Worm (Caenorhabditis elegans) whole organism, young adult: ENCODE data around the gene Y105C5B.8.

Source experiments
- F37B4.10 ChIP-seq: fragments of 200-800 bp; sonication (Bioruptor generic); IDR thresholded peaks from 2 replicates; pipeline ENCODE4 v1.3.6; 2022; ENCODE audit warnings: missing genetic modification characterization, missing compliant biosample characterization
- F57C9.4 ChIP-seq: sonication (generic microtip); optimal IDR thresholded peaks from 2 replicates; lab custom pipeline; 2017; ENCODE audit warnings: mild to moderate bottlenecking, missing genetic modification characterization, missing compliant biosample characterization
- Y53F4B.3 ChIP-seq: fragments of 200-800 bp; sonication (Bioruptor generic); IDR thresholded peaks from 2 replicates; pipeline ENCODE4 v1.3.6; 2022; ENCODE audit warnings: missing genetic modification reagents, missing genetic modification characterization, missing compliant biosample characterization
- Y95B8A.8 ChIP-seq: fragments of 200-800 bp; sonication (Bioruptor generic); IDR thresholded peaks from 2 replicates; pipeline ENCODE4 v1.3.6; 2022; ENCODE audit warnings: missing genetic modification reagents, missing genetic modification characterization, missing compliant biosample characterization
- attf-6 ChIP-seq: fragments of 200-800 bp; sonication (Bioruptor generic); IDR thresholded peaks from 2 replicates; pipeline ENCODE4 v1.3.6; 2022; ENCODE audit warnings: missing genetic modification reagents, missing genetic modification characterization, missing compliant biosample characterization
- cebp-1 ChIP-seq, 2 experiments: fragments of 200-800 bp in 1 of 2; sonication (Bioruptor generic) in 1 of 2; sonication (generic microtip) in 1 of 2; IDR thresholded peaks in 1 of 2; optimal IDR thresholded peaks in 1 of 2; 2 replicates each; pipeline versions ENCODE4 v1.3.6 to Lab custom; 2017 to 2022; ENCODE audit warnings: missing compliant biosample characterization in 2 of 2, missing genetic modification characterization in 2 of 2, mild to moderate bottlenecking in 1 of 2, missing genetic modification reagents in 1 of 2, moderate library complexity in 1 of 2
- dox-1 ChIP-seq: fragments of 200-800 bp; sonication (Bioruptor generic); IDR thresholded peaks from 2 replicates; pipeline ENCODE4 v1.3.6; 2022; ENCODE audit warnings: missing genetic modification reagents, missing genetic modification characterization, missing compliant biosample characterization
- hlh-12 ChIP-seq: sonication (generic microtip); optimal IDR thresholded peaks from 2 replicates; lab custom pipeline; 2016; ENCODE audit warnings: missing genetic modification characterization, missing compliant biosample characterization
- nhr-80 ChIP-seq: sonication (generic microtip); optimal IDR thresholded peaks from 2 replicates; lab custom pipeline; 2016; ENCODE audit warnings: missing genetic modification characterization, missing compliant biosample characterization
- rpc-1 ChIP-seq, 2 experiments: fragments of 150-350 bp in 1 of 2; sonication (generic microtip) in 1 of 2; optimal IDR thresholded peaks; 2 replicates each; lab custom pipeline; 2014 to 2018; ENCODE audit warnings: missing biosample characterization in 1 of 2, missing genetic modification characterization in 1 of 2, missing genetic modification reagents in 1 of 2, missing genotype in 1 of 2
- sdz-38 ChIP-seq: sonication (generic microtip); optimal IDR thresholded peaks from 2 replicates; lab custom pipeline; 2016; ENCODE audit warnings: missing genotype, missing genetic modification characterization, missing compliant biosample characterization
- sea-2 ChIP-seq: fragments of 200-800 bp; sonication (Bioruptor generic); IDR thresholded peaks from 2 replicates; pipeline ENCODE4 v1.3.6; 2022; ENCODE audit warnings: missing genetic modification characterization, missing compliant biosample characterization
- snpc-1.3 ChIP-seq: sonication (generic microtip); optimal IDR thresholded peaks from 2 replicates; lab custom pipeline; 2017; ENCODE audit warnings: missing genetic modification characterization, mild to moderate bottlenecking, missing compliant biosample characterization, antibody characterized with exemption, moderate library complexity, missing genotype, missing genetic modification reagents; ENCODE audit not compliant: insufficient read depth
- snpc-4 ChIP-seq, 5 experiments: fragments of 150-350 bp in 1 of 5; sonication (generic microtip) in 4 of 5; optimal IDR thresholded peaks; 2 replicates each; lab custom pipeline; 2014 to 2018; ENCODE audit warnings: missing genetic modification characterization in 5 of 5, missing biosample characterization in 3 of 5, antibody characterized with exemption in 2 of 5, mild to moderate bottlenecking in 2 of 5, missing compliant biosample characterization in 2 of 5, missing genotype in 2 of 5, moderate library complexity in 2 of 5, missing genetic modification reagents in 1 of 5
- sptf-2 ChIP-seq: fragments of 200-800 bp; sonication (Bioruptor generic); optimal IDR thresholded peaks from 2 replicates; lab custom pipeline; 2018; ENCODE audit warnings: mild to moderate bottlenecking, missing genetic modification characterization, missing compliant biosample characterization
- tbp1 ChIP-seq: fragments of 200-800 bp; sonication (Bioruptor generic); optimal IDR thresholded peaks from 2 replicates; lab custom pipeline; 2018; ENCODE audit warnings: mild to moderate bottlenecking, missing genetic modification characterization, missing compliant biosample characterization
- tlf-1 ChIP-seq: fragments of 200-800 bp; sonication (Bioruptor generic); optimal IDR thresholded peaks from 2 replicates; lab custom pipeline; 2018; ENCODE audit warnings: mild to moderate bottlenecking, missing genetic modification characterization, missing compliant biosample characterization
- zim-3 ChIP-seq: sonication (generic microtip); optimal IDR thresholded peaks from 2 replicates; lab custom pipeline; 2017; ENCODE audit warnings: mild to moderate bottlenecking, missing genetic modification characterization, moderate library complexity, missing compliant biosample characterization

The Y105C5B.8 gene

DNA sequence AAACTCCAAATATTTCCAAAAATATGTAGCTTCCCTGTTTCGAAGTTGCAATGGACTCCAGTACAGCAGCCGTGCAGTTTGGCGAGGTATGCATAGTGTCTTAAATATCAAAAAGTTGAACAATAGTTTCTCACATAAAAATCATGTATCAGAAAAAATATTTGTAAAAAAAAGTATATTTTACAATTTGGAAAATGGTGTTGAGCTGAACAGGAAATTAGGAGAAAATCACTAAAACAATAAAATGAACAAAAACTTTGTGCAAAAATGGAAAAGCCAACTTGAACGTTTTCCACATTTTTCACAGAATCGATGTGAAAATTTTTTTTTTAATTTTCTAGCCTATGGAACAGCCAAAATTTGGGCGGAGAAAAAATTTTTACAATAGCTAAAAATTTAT lies at the start of gene Y105C5B.8:
Y105C5B.8 (minus strand) TSS at position 101 of the 400 bp plus-strand sequence.
- TF ChIP-seq Y53F4B.3: no peak

DNA sequence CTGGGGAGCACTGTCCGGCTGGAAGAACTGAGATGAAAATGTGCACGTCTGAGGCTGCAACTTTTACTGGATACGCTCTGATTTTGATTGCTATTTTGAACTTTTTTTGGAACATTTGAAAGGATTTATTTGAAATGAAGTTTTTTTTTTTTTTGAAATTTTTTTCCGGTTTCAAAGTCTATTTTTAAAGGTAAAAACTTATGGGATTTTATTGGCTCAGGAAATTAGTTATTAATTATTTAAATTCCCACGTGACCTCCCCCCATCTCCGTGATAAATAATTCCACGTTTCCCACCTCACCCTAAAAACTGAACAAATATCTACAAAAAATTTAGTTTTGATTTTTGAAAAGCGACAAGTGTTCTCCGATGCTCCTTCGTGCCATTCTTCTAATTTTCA lies 37.7 kb upstream of the Y105C5B.8 start, which contains the start of gene Y105C5B.18:
Y105C5B.18 (plus strand) TSS at position 301 of the 400 bp plus-strand sequence.
- TF ChIP-seq tlf-1 (no peak), snpc-1.3 (tag; lab: Kevin White, UChicago) (no peak), sdz-38 (tag; lab: Kevin White, UChicago) (no peak), dox-1 (no peak)

DNA sequence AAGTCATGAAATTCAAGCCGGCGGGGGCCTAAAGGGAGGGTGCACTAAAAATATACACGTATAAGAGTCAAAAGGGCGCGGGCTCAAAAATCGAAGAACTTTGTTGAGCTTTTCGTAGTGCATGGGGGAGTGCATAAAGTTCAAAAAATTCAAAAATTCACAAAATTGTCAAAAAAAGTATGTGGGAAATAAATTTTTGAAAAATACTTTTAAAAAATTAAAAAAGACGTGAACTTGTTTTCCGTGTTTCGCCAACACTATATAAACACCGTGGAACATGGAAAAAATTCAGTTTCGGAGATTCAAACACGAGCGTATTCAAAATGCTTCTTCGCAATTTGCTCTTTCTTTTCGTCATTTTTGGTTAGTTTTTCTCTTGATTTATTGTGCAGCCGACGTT lies 36.2 kb upstream of the Y105C5B.8 start, which contains the start of gene Y105C5B.17:
Y105C5B.17 (plus strand) TSS at position 301 of the 400 bp plus-strand sequence.
- no peak for TF ChIP-seq sptf-2 (GFP tag; lab: Kevin White, UChicago)
- no peak for TF ChIP-seq snpc-4 (GFP tag; optimal IDR thresholded peaks at IDR 0.05; lab: Kevin White, UChicago)
- TF ChIP-seq snpc-4 (tag; optimal IDR thresholded peaks at IDR 0.05; lab: Kevin White, UChicago): peak in 1 of 4 experiments; percentile 8

DNA sequence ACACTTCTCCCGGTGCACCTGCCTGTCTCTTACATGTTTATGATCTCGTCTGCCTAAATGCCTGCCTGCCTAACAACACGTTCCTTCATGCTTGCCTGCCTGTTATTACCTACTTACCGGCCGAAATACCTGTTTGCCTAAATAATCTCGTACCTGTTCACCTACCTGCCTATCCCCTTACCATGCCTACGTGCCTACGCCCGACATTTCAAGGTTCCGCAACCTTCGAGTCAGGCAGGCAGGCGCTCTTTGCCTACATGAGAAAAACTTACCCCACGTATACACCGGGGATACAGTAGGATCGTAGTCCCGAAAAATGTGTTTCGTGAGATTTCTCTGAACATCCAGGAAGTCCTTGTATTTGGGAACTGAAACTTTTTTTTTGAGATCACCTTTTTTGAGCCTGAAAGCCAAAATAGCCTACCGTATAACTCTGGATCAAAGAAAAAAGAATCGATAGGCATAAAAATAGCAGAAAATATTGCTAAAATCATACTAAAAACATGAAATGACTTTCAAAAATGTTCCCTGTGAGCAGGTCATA lies 35.6 kb upstream of the Y105C5B.8 start, which contains the start of gene lgc-19:
lgc-19 (minus strand) TSS at position 494 of the 544 bp plus-strand sequence.
- TF ChIP-seq F57C9.4 (tag; lab: Kevin White, UChicago) (no peak), F37B4.10 (0 out of 2 replicates have a peak, but pooled peaks have one; percentile 73)

DNA sequence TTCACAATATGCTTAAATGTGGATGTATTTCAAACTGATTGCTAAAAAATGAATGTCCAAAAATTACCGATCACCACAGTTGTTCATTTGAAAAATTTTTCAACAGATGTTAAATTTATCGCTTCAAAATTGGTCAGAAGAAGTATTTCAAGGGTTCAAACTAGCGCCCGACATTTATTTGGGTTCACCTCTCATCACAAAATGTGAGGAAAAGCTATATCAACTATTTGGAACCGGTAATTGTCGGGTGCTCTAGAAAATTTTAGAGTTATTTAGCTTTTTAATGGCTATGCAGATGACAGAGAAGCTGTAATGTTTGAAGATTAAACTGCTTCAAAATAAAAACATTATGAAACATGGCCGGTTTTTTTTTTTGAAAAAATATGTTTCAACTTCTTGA lies 34.4 kb upstream of the Y105C5B.8 start:
- peak; percentile 61; the same call in 1 of the 2 replicates for TF ChIP-seq attf-6 (GFP tag; lab: Robert Waterston, UW)
- no peak for TF ChIP-seq tlf-1
- no peak for TF ChIP-seq snpc-4 (GFP tag; optimal IDR thresholded peaks at IDR 0.05; lab: Kevin White, UChicago)
- TF ChIP-seq snpc-4 (tag; optimal IDR thresholded peaks at IDR 0.05; lab: Kevin White, UChicago): peak in 1 of 4 experiments; percentile 55
- TF ChIP-seq sea-2: no peak

DNA sequence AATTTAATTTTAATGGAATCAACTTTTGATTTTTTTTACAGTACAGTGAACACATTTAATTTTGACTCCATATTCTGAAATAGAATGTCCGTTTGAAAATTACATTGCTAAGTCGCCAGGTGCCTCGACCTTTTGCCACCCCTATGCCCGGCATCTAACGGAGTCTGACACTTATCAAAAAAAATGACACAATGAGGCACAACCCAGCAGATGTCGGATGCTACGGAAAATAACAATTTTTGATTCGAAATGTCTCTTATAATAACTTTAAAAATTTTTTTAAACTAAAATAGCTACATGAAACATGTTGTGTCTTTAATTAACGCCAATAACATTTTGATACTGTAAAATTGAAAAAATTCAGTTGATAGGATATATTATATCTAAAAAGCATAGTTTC lies 28.7 kb upstream of the Y105C5B.8 start:
- TF ChIP-seq rpc-1 (optimal IDR thresholded peaks at IDR 0.05; lab: Kevin White, UChicago) (no peak), rpc-1 (tag; optimal IDR thresholded peaks at IDR 0.05; lab: Kevin White, UChicago) (no peak), snpc-4 (GFP tag; optimal IDR thresholded peaks at IDR 0.05; lab: Kevin White, UChicago) (no peak), snpc-4 (tag; optimal IDR thresholded peaks at IDR 0.05; lab: Kevin White, UChicago) (peak in 2 of 4 experiments; percentile 13 to 64), attf-6 (GFP tag; lab: Robert Waterston, UW) (peak; percentile 77)

DNA sequence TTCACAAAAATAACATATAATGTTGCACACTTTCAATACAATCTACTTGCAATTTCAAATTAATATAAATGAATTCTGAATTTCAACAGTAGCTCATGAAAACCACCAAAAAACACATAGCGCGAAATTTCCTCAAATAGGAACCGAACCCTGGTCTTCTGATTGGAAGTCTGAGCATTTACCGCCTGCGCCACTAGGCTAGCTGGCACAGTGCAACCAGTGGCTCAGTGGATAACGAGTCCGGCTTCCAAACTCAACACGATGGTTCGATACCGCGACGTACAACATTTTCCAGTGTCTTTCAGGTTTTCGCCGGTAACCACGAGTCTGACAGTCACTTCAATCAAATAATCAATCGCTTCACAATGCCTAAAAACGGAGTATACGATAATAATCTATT lies 27.0 kb upstream of the Y105C5B.8 start:
- TF ChIP-seq snpc-4 (GFP tag; optimal IDR thresholded peaks at IDR 0.05; lab: Kevin White, UChicago) (peak; percentile 20), snpc-4 (tag; optimal IDR thresholded peaks at IDR 0.05; lab: Kevin White, UChicago) (peak in 3 of 4 experiments; percentile 88 to 91 (median 91)), attf-6 (GFP tag; lab: Robert Waterston, UW) (peak; percentile 86), tbp1 (GFP tag; lab: Kevin White, UChicago) (peak; percentile 20), hlh-12 (no peak), rpc-1 (optimal IDR thresholded peaks at IDR 0.05; lab: Kevin White, UChicago) (no peak), rpc-1 (tag; optimal IDR thresholded peaks at IDR 0.05; lab: Kevin White, UChicago) (peak; percentile 26), zim-3 (tag; lab: Kevin White, UChicago) (no peak)

DNA sequence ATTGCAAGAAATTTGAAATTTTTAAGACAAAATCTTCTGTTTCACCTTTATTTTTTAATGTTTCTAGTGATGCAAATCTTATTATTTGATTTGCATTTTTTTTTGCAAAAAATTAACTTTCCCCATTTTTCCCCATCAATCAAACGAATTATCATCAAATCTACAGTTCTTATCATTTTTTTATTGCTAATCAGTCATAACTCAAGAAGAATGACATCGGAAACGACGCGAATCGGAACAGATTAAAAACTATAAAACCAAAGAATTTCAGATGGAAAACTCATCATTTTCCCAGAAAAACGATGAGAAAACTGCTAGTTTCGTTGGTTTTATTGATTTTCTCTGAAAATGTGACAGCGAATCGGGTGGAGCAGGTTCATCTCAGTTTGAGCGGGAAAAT lies 25.0 kb upstream of the Y105C5B.8 start, which contains the start of gene Y105C5B.15:
Y105C5B.15 (plus strand) TSS at position 297 of the 400 bp plus-strand sequence.
- no peak for TF ChIP-seq Y95B8A.8 (GFP tag; lab: Robert Waterston, UW)
- peak; percentile 54 for TF ChIP-seq nhr-80 (tag; lab: Kevin White, UChicago)

DNA sequence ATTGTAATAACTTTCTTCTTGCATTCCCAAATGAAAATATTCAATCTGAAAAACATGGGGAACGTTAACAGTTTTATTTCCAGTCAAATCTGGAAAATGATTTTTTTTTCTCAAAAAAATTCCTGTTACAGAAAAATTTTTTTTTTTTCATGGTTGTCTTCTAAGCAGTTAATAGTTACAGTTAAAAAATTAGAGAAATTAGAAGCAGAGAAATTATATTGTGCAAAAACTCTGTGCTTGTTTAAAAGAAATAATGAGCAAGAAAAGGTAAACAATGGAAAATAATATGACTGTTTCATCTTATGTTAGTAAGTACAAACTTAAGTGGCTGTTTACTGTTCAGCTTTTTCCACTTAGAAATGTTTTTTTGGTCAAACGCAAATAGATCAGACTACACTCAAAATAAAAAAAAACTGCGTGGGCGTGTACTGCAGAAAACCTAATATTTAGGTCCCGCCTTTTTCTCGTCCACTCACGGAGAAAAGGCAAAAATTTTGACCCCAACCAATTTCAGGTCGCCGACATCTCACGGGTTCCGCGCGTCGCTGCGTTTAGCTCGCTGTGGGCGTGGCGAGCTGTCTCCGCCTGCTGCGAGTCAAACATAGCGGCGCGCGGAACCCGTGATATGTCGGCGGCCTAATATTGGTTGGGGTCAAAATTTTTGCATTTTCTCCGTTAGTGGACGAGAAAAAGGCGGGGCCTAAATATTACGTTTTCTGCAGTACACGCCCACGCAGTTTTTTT lies 24.4 kb upstream of the Y105C5B.8 start, which contains the start of gene ifas-3:
ifas-3 (minus strand) TSS at position 51 of the 744 bp plus-strand sequence.
- TF ChIP-seq cebp-1 (GFP tag; IDR thresholded peaks at IDR 0.05; lab: Robert Waterston, UW): no peak
- no peak for TF ChIP-seq cebp-1 (tag; optimal IDR thresholded peaks at IDR 0.05; lab: Kevin White, UChicago)
- no peak for TF ChIP-seq snpc-4 (GFP tag; optimal IDR thresholded peaks at IDR 0.05; lab: Kevin White, UChicago)
- peak in 1 of 4 experiments; percentile 80 for TF ChIP-seq snpc-4 (tag; optimal IDR thresholded peaks at IDR 0.05; lab: Kevin White, UChicago)
- TF ChIP-seq, all 124 proteins: peak for 1
